Worm (Caenorhabditis elegans) whole organism, late embryonic: ENCODE results near the gene C14B9.8.

Source experiments
- ama-1 ChIP-seq: fragments of 150-350 bp; optimal IDR thresholded peaks from 2 replicates; lab custom pipeline; 2014
- fkh-10 ChIP-seq: fragments of 150-350 bp; optimal IDR thresholded peaks from 2 replicates; lab custom pipeline; 2014; ENCODE audit warnings: missing biosample characterization, missing genetic modification reagents, missing genetic modification characterization
- hlh-13 ChIP-seq: fragments of 200-800 bp; sonication (Bioruptor generic); optimal IDR thresholded peaks from 2 replicates; lab custom pipeline; 2018; ENCODE audit warnings: mild to moderate bottlenecking, missing genetic modification characterization, missing compliant biosample characterization
- hlh-15 ChIP-seq: sonication (generic microtip); optimal IDR thresholded peaks from 2 replicates; lab custom pipeline; 2016; ENCODE audit warnings: missing genetic modification characterization, missing compliant biosample characterization
- hlh-30 ChIP-seq: sonication (generic microtip); optimal IDR thresholded peaks from 2 replicates; lab custom pipeline; 2017; ENCODE audit warnings: antibody characterized with exemption, missing genetic modification characterization, missing compliant biosample characterization; ENCODE audit not compliant: insufficient read depth
- hlh-6 ChIP-seq: sonication (generic microtip); optimal IDR thresholded peaks from 2 replicates; lab custom pipeline; 2016; ENCODE audit warnings: missing genotype, missing genetic modification characterization, missing compliant biosample characterization
- lim-6 ChIP-seq: sonication (generic microtip); optimal IDR thresholded peaks from 2 replicates; lab custom pipeline; 2016; ENCODE audit warnings: missing genetic modification characterization, missing compliant biosample characterization
- nfya-1 ChIP-seq: sonication (generic microtip); optimal IDR thresholded peaks from 2 replicates; lab custom pipeline; 2017; ENCODE audit warnings: missing genetic modification characterization, mild to moderate bottlenecking, missing compliant biosample characterization, antibody characterized with exemption, moderate library complexity
- nhr-11 ChIP-seq: fragments of 150-350 bp; optimal IDR thresholded peaks from 2 replicates; lab custom pipeline; 2014; ENCODE audit warnings: missing biosample characterization, missing genetic modification characterization
- pqm-1 ChIP-seq: sonication (generic microtip); optimal IDR thresholded peaks from 2 replicates; lab custom pipeline; 2016; ENCODE audit warnings: missing genetic modification characterization, missing compliant biosample characterization
- unc-55 ChIP-seq: sonication (generic microtip); optimal IDR thresholded peaks from 2 replicates; lab custom pipeline; 2017; ENCODE audit warnings: missing biosample characterization, missing genetic modification reagents, missing genetic modification characterization

- peak; percentile 65 for TF ChIP-seq hlh-30 (tag; lab: Kevin White, UChicago)
- peak; percentile 41 for TF ChIP-seq fkh-10 (GFP tag; lab: Kevin White, UChicago)
- TF ChIP-seq lim-6 (tag; lab: Kevin White, UChicago): no peak
- peak; percentile 62 for TF ChIP-seq nfya-1 (tag; lab: Kevin White, UChicago)
- no peak for TF ChIP-seq nhr-11 (tag; lab: Kevin White, UChicago)
- no peak for TF ChIP-seq ama-1 (lab: Kevin White, UChicago)
- TF ChIP-seq pqm-1 (tag; lab: Kevin White, UChicago): peak; percentile 22
- peak; percentile 88 for TF ChIP-seq hlh-6
- no peak for TF ChIP-seq unc-55
- peak; percentile 58 for TF ChIP-seq hlh-15 (tag; lab: Kevin White, UChicago)
- peak; percentile 18 for TF ChIP-seq hlh-13
Measured at ce11 chrIII:8109459-8110057, 34.9 kb downstream of the C14B9.8 start.
